Fruit fly (Drosophila melanogaster) S2 (cell line): Measurements from ENCODE around the gene Lmpt.

Source experiments
- CG8478 ChIP-seq: fragments of >200 bp; optimal IDR thresholded peaks from 2 replicates; lab custom pipeline; 2018
- CTCF ChIP-seq, 2 experiments: fragments of >200 bp; optimal IDR thresholded peaks; 2 replicates each; lab custom pipeline; 2018

dm6 chr3L:16885042-16885441 lies 19.9 kb downstream of the Lmpt start:
- TF ChIP-seq CTCF (optimal IDR thresholded peaks at IDR 0.05; lab: Kevin White, UChicago) (no peak), CG8478 (no peak)
